Fruit fly (Drosophila melanogaster): ENCODE measurements around the gene CG3857.

The CG3857 gene

dm6 chrX:1940020-1940419 is at the start of gene CG3857, which contains the start of gene CG3587 (continued):
- no peak for TF ChIP-seq Eip74EF (GFP tag; optimal IDR thresholded peaks at IDR 0.05)
- TF ChIP-seq wek (GFP tag; optimal IDR thresholded peaks at IDR 0.05): no peak
- no peak for TF ChIP-seq ro (GFP tag; IDR thresholded peaks at IDR 0.05)
- TF ChIP-seq CG15011 (GFP tag; optimal IDR thresholded peaks at IDR 0.05): peak; percentile 28
- no peak for TF ChIP-seq otp (GFP tag; IDR thresholded peaks at IDR 0.05)
- peak; percentile 71 for TF ChIP-seq CG6689 (GFP tag; IDR thresholded peaks at IDR 0.05)
- TF ChIP-seq tup (GFP tag; optimal IDR thresholded peaks at IDR 0.05): peak; percentile 2
- TF ChIP-seq CG1792 (GFP tag; optimal IDR thresholded peaks at IDR 0.05): peak; percentile 53
- no peak for TF ChIP-seq CG10565 (GFP tag; optimal IDR thresholded peaks at IDR 0.05)
- TF ChIP-seq chn (GFP tag; optimal IDR thresholded peaks at IDR 0.05): peak; percentile 83
- peak; percentile 66 for TF ChIP-seq CG4404 (GFP tag; IDR thresholded peaks at IDR 0.05)
- peak; percentile 50 for TF ChIP-seq crc (GFP tag; optimal IDR thresholded peaks at IDR 0.05)
- TF ChIP-seq CG9437 (GFP tag; optimal IDR thresholded peaks at IDR 0.05): peak; percentile 71
- TF ChIP-seq Stat92E (GFP tag; optimal IDR thresholded peaks at IDR 0.05): no peak
- peak; percentile 35; the same call in 1 of the 3 replicates for TF ChIP-seq H15 (GFP tag; IDR thresholded peaks at IDR 0.05)
- no peak for TF ChIP-seq lov (optimal IDR thresholded peaks at IDR 0.05)
- TF ChIP-seq lov (GFP tag; IDR thresholded peaks at IDR 0.05): 0 out of 3 replicates have a peak, but pooled peaks have one; percentile 43
- TF ChIP-seq Dbx (GFP tag; IDR thresholded peaks at IDR 0.05): peak; percentile 56; the same call in 1 of the 3 replicates
- TF ChIP-seq sna (GFP tag; IDR thresholded peaks at IDR 0.05; ENCODE audit: partially characterized antibody): no peak
- peak; percentile 57; the same call in 1 of the 2 replicates for TF ChIP-seq klu (GFP tag; IDR thresholded peaks at IDR 0.05)
- peak; percentile 81 for TF ChIP-seq sob (GFP tag; IDR thresholded peaks at IDR 0.05)
- TF ChIP-seq B-H1 (GFP tag; IDR thresholded peaks at IDR 0.05): no peak
- peak; percentile 21 for TF ChIP-seq CG3407 (GFP tag; optimal IDR thresholded peaks at IDR 0.05)
- peak; percentile 75 for TF ChIP-seq Hr3 (GFP tag; optimal IDR thresholded peaks at IDR 0.05)
- peak; percentile 71 for TF ChIP-seq caup (GFP tag; optimal IDR thresholded peaks at IDR 0.05; ENCODE audit: severe bottlenecking)
- peak; percentile 66 for TF ChIP-seq slp2 (GFP tag; optimal IDR thresholded peaks at IDR 0.05)
- TF ChIP-seq CG4854 (GFP tag; optimal IDR thresholded peaks at IDR 0.05): peak; percentile 28
- peak; percentile 64 for TF ChIP-seq repo (GFP tag; optimal IDR thresholded peaks at IDR 0.05)
- TF ChIP-seq Xbp1 (GFP tag; optimal IDR thresholded peaks at IDR 0.05): peak; percentile 82
- peak; percentile 50 for TF ChIP-seq CG14441 (GFP tag; IDR thresholded peaks at IDR 0.05)
- TF ChIP-seq gsb (GFP tag; IDR thresholded peaks at IDR 0.05): no peak
- peak; percentile 90 for TF ChIP-seq CG13624 (GFP tag; optimal IDR thresholded peaks at IDR 0.05)
- TF ChIP-seq ato (GFP tag; IDR thresholded peaks at IDR 0.05; ENCODE audit: partially characterized antibody): no peak
- no peak for TF ChIP-seq CG6854 (GFP tag; optimal IDR thresholded peaks at IDR 0.05)
- TF ChIP-seq zfh1 (GFP tag; IDR thresholded peaks at IDR 0.05): peak; percentile 77
- TF ChIP-seq ci (GFP tag; IDR thresholded peaks at IDR 0.05): no peak
- TF ChIP-seq Ada2b (GFP tag; IDR thresholded peaks at IDR 0.05): peak; percentile 54
- TF ChIP-seq Ravus (GFP tag; IDR thresholded peaks at IDR 0.05): no peak
- peak; percentile 96 for TF ChIP-seq CG10267 (tag; optimal IDR thresholded peaks at IDR 0.05)
- peak; percentile 50 for TF ChIP-seq fd3F (GFP tag; optimal IDR thresholded peaks at IDR 0.05)
- no peak for TF ChIP-seq HLH4C (GFP tag; IDR thresholded peaks at IDR 0.05; ENCODE audit: partially characterized antibody)
- no peak for TF ChIP-seq CG10321 (GFP tag; IDR thresholded peaks at IDR 0.05)
- TF ChIP-seq dysf (GFP tag; IDR thresholded peaks at IDR 0.05): peak; percentile 74
- peak; percentile 78 for TF ChIP-seq Rfx (GFP tag; IDR thresholded peaks at IDR 0.05)
- TF ChIP-seq vnd (GFP tag; IDR thresholded peaks at IDR 0.05; ENCODE audit: partially characterized antibody): no peak
- peak; percentile 65 for TF ChIP-seq Tbp (GFP tag; optimal IDR thresholded peaks at IDR 0.05)
- TF ChIP-seq CG17186 (GFP tag; optimal IDR thresholded peaks at IDR 0.05): peak; percentile 53
- no peak for TF ChIP-seq CG10431 (GFP tag; optimal IDR thresholded peaks at IDR 0.05)
- peak; percentile 66 for TF ChIP-seq Usf (GFP tag; optimal IDR thresholded peaks at IDR 0.05)
- TF ChIP-seq slbo (GFP tag; IDR thresholded peaks at IDR 0.05): peak; percentile 83
- TF ChIP-seq CG2120 (GFP tag; optimal IDR thresholded peaks at IDR 0.05): peak; percentile 91

All from whole organism, embryonic.